Fruit fly (Drosophila melanogaster): ENCODE results near the gene CG2656.

The CG2656 gene

dm6 chr3R:7107713-7108588, 36.6 kb upstream of the CG2656 start (continued):
- TF ChIP-seq sens-2 (GFP tag; IDR thresholded peaks at IDR 0.05) (no peak), CG17568 (GFP tag; optimal IDR thresholded peaks at IDR 0.05) (no peak)

- TF ChIP-seq CG10209 (GFP tag; optimal IDR thresholded peaks at IDR 0.05) (peak; percentile 93), CG11247 (GFP tag; IDR thresholded peaks at IDR 0.05) (no peak), CG2875 (GFP tag; optimal IDR thresholded peaks at IDR 0.05) (peak; percentile 92), CG13123 (GFP tag; optimal IDR thresholded peaks at IDR 0.05) (peak; percentile 93), NFAT (GFP tag; IDR thresholded peaks at IDR 0.05) (no peak), ERR (GFP tag; optimal IDR thresholded peaks at IDR 0.05) (peak; percentile 22), fd96Cb (tag; optimal IDR thresholded peaks at IDR 0.05) (peak; percentile 97), CG32767 (GFP tag; IDR thresholded peaks at IDR 0.05) (no peak), CG18011 (GFP tag; optimal IDR thresholded peaks at IDR 0.05) (peak; percentile 49), CG13894 (tag; optimal IDR thresholded peaks at IDR 0.05) (no peak), CG31224 (GFP tag; IDR thresholded peaks at IDR 0.05) (no peak), Xrp1 (GFP tag; IDR thresholded peaks at IDR 0.05) (no peak), CG32772 (GFP tag; IDR thresholded peaks at IDR 0.05) (no peak), sc (optimal IDR thresholded peaks at IDR 0.05) (no peak), sc (GFP tag; optimal IDR thresholded peaks at IDR 0.05) (peak; percentile 96), Dek (tag; optimal IDR thresholded peaks at IDR 0.05) (peak; percentile 72), inv (GFP tag; IDR thresholded peaks at IDR 0.05; ENCODE audit: partially characterized antibody) (no peak), hth (optimal IDR thresholded peaks at IDR 0.05) (no peak), BtbVII (GFP tag; optimal IDR thresholded peaks at IDR 0.05) (peak; percentile 60), CG15514 (GFP tag; optimal IDR thresholded peaks at IDR 0.05) (peak; percentile 44), wek (GFP tag; optimal IDR thresholded peaks at IDR 0.05) (peak; percentile 58), dati (GFP tag; IDR thresholded peaks at IDR 0.05) (no peak), Ptx1 (GFP tag; IDR thresholded peaks at IDR 0.05) (no peak), Max (GFP tag; optimal IDR thresholded peaks at IDR 0.05) (peak; percentile 92), ken (GFP tag; IDR thresholded peaks at IDR 0.05) (no peak), Scr (GFP tag; IDR thresholded peaks at IDR 0.05; ENCODE audit: partially characterized antibody) (no peak), Sin3A (optimal IDR thresholded peaks at IDR 0.05) (no peak), CG2678 (tag; optimal IDR thresholded peaks at IDR 0.05) (peak; percentile 96), Aef1 (GFP tag; IDR thresholded peaks at IDR 0.05) (no peak), Nf-YC (tag; optimal IDR thresholded peaks at IDR 0.05) (peak; percentile 65), trh (GFP tag; optimal IDR thresholded peaks at IDR 0.05) (peak; percentile 89), CG8359 (GFP tag; optimal IDR thresholded peaks at IDR 0.05; ENCODE audit: borderline replicate concordance) (peak; percentile 87), Adf1 (GFP tag; IDR thresholded peaks at IDR 0.05) (no peak), emc (GFP tag; optimal IDR thresholded peaks at IDR 0.05) (no peak), unpg (GFP tag; optimal IDR thresholded peaks at IDR 0.05) (peak; percentile 96), CG18262 (tag; optimal IDR thresholded peaks at IDR 0.05) (peak; percentile 99), CG30020 (tag; optimal IDR thresholded peaks at IDR 0.05) (peak; percentile 87), gem (tag; optimal IDR thresholded peaks at IDR 0.05) (peak; percentile 97), CG4730 (GFP tag; IDR thresholded peaks at IDR 0.05) (no peak), CoRest (tag; optimal IDR thresholded peaks at IDR 0.05) (peak; percentile 97), knrl (GFP tag; IDR thresholded peaks at IDR 0.05; ENCODE audit: partially characterized antibody) (no peak), CG9876 (GFP tag; optimal IDR thresholded peaks at IDR 0.05) (peak; percentile 67), al (GFP tag; IDR thresholded peaks at IDR 0.05) (no peak), abd-A (tag; optimal IDR thresholded peaks at IDR 0.05) (no peak), onecut (GFP tag; IDR thresholded peaks at IDR 0.05) (peak; percentile 90)
These were observed 35.8 kb upstream of the CG2656 start for dm6 chr3R:7108589-7109312.
